Worm (Caenorhabditis elegans): ENCODE measurements around the gene C04A11.1.

DNA sequence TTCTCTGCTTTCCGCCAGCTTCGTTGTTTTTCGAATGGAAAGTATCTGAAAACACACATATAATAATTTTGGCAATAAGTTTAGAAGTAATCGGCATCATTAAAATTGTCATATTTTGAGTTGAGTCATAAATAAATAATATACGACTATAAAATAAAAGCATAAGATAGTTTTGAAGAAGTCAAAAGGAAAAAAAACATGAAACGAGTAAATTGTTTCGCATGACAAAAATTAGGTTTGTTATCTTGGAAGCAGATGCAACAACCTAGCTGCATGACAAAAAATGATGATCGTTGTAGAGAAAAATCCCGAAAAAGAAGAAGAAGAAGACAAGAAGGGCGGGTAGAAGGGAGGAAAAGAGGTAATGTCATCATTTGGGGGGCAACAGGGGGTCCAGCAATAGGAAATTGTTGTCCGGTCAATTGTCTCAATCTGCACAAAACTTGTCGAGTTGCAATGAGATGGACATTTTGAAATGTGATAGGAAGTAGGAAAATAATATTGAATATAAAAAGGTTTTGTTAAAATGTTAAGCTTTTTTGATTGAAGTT, 29.1 kb upstream of the C04A11.1 start, which contains the start of gene nlg-1:
- TF ChIP-seq snpc-4 (tag; optimal IDR thresholded peaks at IDR 0.05) (no peak), lsy-12 (tag; optimal IDR thresholded peaks at IDR 0.05) (no peak), nhr-12 (tag; optimal IDR thresholded peaks at IDR 0.05) (no peak), nhr-237 (tag; optimal IDR thresholded peaks at IDR 0.05) (no peak), ceh-16 (tag; optimal IDR thresholded peaks at IDR 0.05) (no peak), elt-3 (tag; optimal IDR thresholded peaks at IDR 0.05) (no peak)
